Fruit fly (Drosophila melanogaster): ENCODE results near the gene dpr9.

Gene dpr9

dm6 chr3R:15114465-15115228, 37.6 kb upstream of the dpr9 start:
- TF ChIP-seq Sox102F (GFP tag; optimal IDR thresholded peaks at IDR 0.05) (no peak), CG1621 (tag; optimal IDR thresholded peaks at IDR 0.05) (peak; percentile 66), CG8319 (GFP tag; optimal IDR thresholded peaks at IDR 0.05) (peak; percentile 59), Hr39 (GFP tag; optimal IDR thresholded peaks at IDR 0.05) (peak; percentile 34), salr (GFP tag; optimal IDR thresholded peaks at IDR 0.05) (peak; percentile 37 to 93), Blimp-1 (GFP tag; optimal IDR thresholded peaks at IDR 0.05) (no peak), CG11294 (GFP tag; IDR thresholded peaks at IDR 0.05) (no peak), Gug (GFP tag; IDR thresholded peaks at IDR 0.05) (peak; percentile 60), Lpt (GFP tag; optimal IDR thresholded peaks at IDR 0.05) (peak; percentile 77), pdm3 (GFP tag; optimal IDR thresholded peaks at IDR 0.05) (peak; percentile 81), OdsH (GFP tag; optimal IDR thresholded peaks at IDR 0.05) (peak; percentile 77), topi (GFP tag; optimal IDR thresholded peaks at IDR 0.05) (peak; percentile 57), acj6 (GFP tag; optimal IDR thresholded peaks at IDR 0.05) (peak; percentile 66), cyc (GFP tag; optimal IDR thresholded peaks at IDR 0.05) (peak; percentile 53), CG6854 (GFP tag; optimal IDR thresholded peaks at IDR 0.05) (no peak), CG15336 (GFP tag; IDR thresholded peaks at IDR 0.05) (peak; percentile 69), Sox14 (GFP tag; optimal IDR thresholded peaks at IDR 0.05) (peak; percentile 64), CG8119 (GFP tag; IDR thresholded peaks at IDR 0.05) (peak; percentile 77), spab (GFP tag; optimal IDR thresholded peaks at IDR 0.05) (peak; percentile 82), CG6808 (GFP tag; optimal IDR thresholded peaks at IDR 0.05) (peak; percentile 81), svp (GFP tag) (peak; percentile 65), net (GFP tag; optimal IDR thresholded peaks at IDR 0.05) (peak; percentile 78), ss (GFP tag; optimal IDR thresholded peaks at IDR 0.05) (peak; percentile 50 to 79), fd85E (GFP tag; optimal IDR thresholded peaks at IDR 0.05) (no peak), Ets21C (GFP tag; optimal IDR thresholded peaks at IDR 0.05) (no peak), dsx (GFP tag; optimal IDR thresholded peaks at IDR 0.05; ENCODE audit: poor library complexity, severe bottlenecking) (peak; percentile 66), CG3032 (tag; optimal IDR thresholded peaks at IDR 0.05) (peak; percentile 71), eg (GFP tag; IDR thresholded peaks at IDR 0.05) (peak; percentile 53; the same call in 2 of the 3 replicates), Smox (GFP tag; optimal IDR thresholded peaks at IDR 0.05) (peak; percentile 9), Ets96B (tag; optimal IDR thresholded peaks at IDR 0.05) (peak; percentile 82), CG11902 (GFP tag; optimal IDR thresholded peaks at IDR 0.05) (peak; percentile 41), CG6276 (GFP tag; optimal IDR thresholded peaks at IDR 0.05) (peak; percentile 87), CG4318 (GFP tag; optimal IDR thresholded peaks at IDR 0.05) (peak; percentile 88), achi (GFP tag; optimal IDR thresholded peaks at IDR 0.05) (peak; percentile 77), fd59A (GFP tag; optimal IDR thresholded peaks at IDR 0.05) (peak; percentile 82), CG7368 (GFP tag; optimal IDR thresholded peaks at IDR 0.05) (peak; percentile 61), Met (GFP tag; optimal IDR thresholded peaks at IDR 0.05) (peak; percentile 5), Eip93F (GFP tag; optimal IDR thresholded peaks at IDR 0.05) (no peak), CG32006 (GFP tag; optimal IDR thresholded peaks at IDR 0.05) (peak; percentile 96), CG34406 (GFP tag; optimal IDR thresholded peaks at IDR 0.05) (peak; percentile 64), Hr4 (GFP tag; optimal IDR thresholded peaks at IDR 0.05) (peak; percentile 87), vri (GFP tag; optimal IDR thresholded peaks at IDR 0.05) (no peak), CG8632 (GFP tag; optimal IDR thresholded peaks at IDR 0.05) (peak; percentile 62), CG6792 (GFP tag; optimal IDR thresholded peaks at IDR 0.05) (peak; percentile 59), Eip75B (GFP tag; optimal IDR thresholded peaks at IDR 0.05) (peak; percentile 81), lz (GFP tag; optimal IDR thresholded peaks at IDR 0.05) (peak; percentile 22), Hr38 (GFP tag; optimal IDR thresholded peaks at IDR 0.05) (no peak), CG3919 (GFP tag; optimal IDR thresholded peaks at IDR 0.05) (peak; percentile 77), CG16779 (tag; optimal IDR thresholded peaks at IDR 0.05) (peak; percentile 67), CG11762 (GFP tag; optimal IDR thresholded peaks at IDR 0.05; ENCODE audit: insufficient read depth) (peak; percentile 69)

All from whole organism, prepupa.